In the genomic region with DNA sequence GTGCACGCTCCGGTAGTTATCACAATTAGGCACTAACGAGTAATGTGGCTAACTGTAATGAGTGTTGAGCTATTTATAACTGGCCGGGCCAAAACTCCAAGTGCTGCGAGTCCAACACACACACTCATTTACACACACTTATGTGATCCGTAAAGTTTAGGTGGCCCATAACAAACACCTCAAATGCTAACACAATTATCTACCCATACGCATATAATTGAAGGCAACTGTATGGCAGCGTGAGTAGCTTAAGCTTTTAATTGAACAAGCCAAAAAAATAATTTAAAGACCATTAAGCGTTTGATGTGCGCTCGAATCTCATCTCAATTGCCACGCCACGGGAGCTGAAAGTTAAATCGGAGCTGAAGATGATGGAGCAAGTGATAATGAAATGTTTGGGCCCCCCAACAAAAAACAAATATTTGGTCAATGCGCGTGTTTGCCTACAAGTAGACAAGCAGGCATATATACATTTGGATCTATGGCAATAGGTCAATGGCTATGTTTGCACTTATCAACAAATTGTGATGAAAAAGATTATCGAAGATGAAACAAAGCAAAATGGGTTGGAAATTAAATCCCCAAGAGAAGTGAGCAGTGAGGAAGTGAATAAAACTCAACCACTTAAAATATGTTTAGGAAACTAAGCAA, we compare ENCODE assay signal across 2 fruit fly cellular contexts.
TF ChIP-seq lines count a peak whose summit lies in the region.

Gene Cpr65Av, minus strand, starts transcription at position 51 of the 651 bp plus-strand sequence.

- no peak for TF ChIP-seq CTCF in whole organism, embryonic (GFP tag; optimal IDR thresholded peaks at IDR 0.05; lab: Kevin White, UChicago)

TF ChIP-seq in whole organism, embryonic, 481 proteins besides CTCF, POLR2A, EP300 and RAD21 (continues in another document):
- TF ChIP-seq org-1 (GFP tag; optimal IDR thresholded peaks at IDR 0.05; lab: Kevin White, UChicago) = no peak
- peak; percentile 30 for TF ChIP-seq CG5180 (GFP tag; optimal IDR thresholded peaks at IDR 0.05; lab: Kevin White, UChicago)
- no peak for TF ChIP-seq CHES-1-like (GFP tag; optimal IDR thresholded peaks at IDR 0.05; lab: Kevin White, UChicago)
- no peak for TF ChIP-seq CG15479 (GFP tag; optimal IDR thresholded peaks at IDR 0.05; lab: Kevin White, UChicago)
- TF ChIP-seq CG10209 (GFP tag; optimal IDR thresholded peaks at IDR 0.05; lab: Kevin White, UChicago) = peak; percentile 10
- no peak for TF ChIP-seq scrt (GFP tag; optimal IDR thresholded peaks at IDR 0.05; lab: Kevin White, UChicago)
- no peak for TF ChIP-seq CG13296 (GFP tag; optimal IDR thresholded peaks at IDR 0.05; lab: Kevin White, UChicago)
- peak; percentile 5 for TF ChIP-seq BtbVII (GFP tag; optimal IDR thresholded peaks at IDR 0.05; lab: Kevin White, UChicago)
- no peak for TF ChIP-seq CG8359 (GFP tag; optimal IDR thresholded peaks at IDR 0.05; lab: Kevin White, UChicago; ENCODE audit: borderline replicate concordance)
- peak; percentile 25 for TF ChIP-seq lab (GFP tag; optimal IDR thresholded peaks at IDR 0.05; lab: Kevin White, UChicago)
- TF ChIP-seq CG13775 (GFP tag; optimal IDR thresholded peaks at IDR 0.05; lab: Kevin White, UChicago) = no peak
- no peak for TF ChIP-seq bowl (GFP tag; IDR thresholded peaks at IDR 0.05; lab: Robert Waterston, UW)
- no peak for TF ChIP-seq cato (GFP tag; optimal IDR thresholded peaks at IDR 0.05; lab: Kevin White, UChicago; ENCODE audit: borderline replicate concordance)
- 0 out of 2 replicates have a peak, but pooled peaks have one; percentile 20 for TF ChIP-seq onecut (GFP tag; IDR thresholded peaks at IDR 0.05; lab: Robert Waterston, UW)
- TF ChIP-seq CG2875 (GFP tag; optimal IDR thresholded peaks at IDR 0.05; lab: Kevin White, UChicago) = peak; percentile 37
- TF ChIP-seq MTF-1 (GFP tag; optimal IDR thresholded peaks at IDR 0.05; lab: Kevin White, UChicago; ENCODE audit: borderline replicate concordance) = peak; percentile 35
- TF ChIP-seq CG17359 (tag; optimal IDR thresholded peaks at IDR 0.05; lab: Kevin White, UChicago) = peak; percentile 40
- TF ChIP-seq CG3838 (GFP tag; optimal IDR thresholded peaks at IDR 0.05; lab: Kevin White, UChicago) = no peak
- TF ChIP-seq Trl (optimal IDR thresholded peaks at IDR 0.05; lab: Kevin White, UChicago) = no peak
- TF ChIP-seq Trl (GFP tag; optimal IDR thresholded peaks at IDR 0.05; lab: Kevin White, UChicago) = no peak
- TF ChIP-seq HLH3B (GFP tag; IDR thresholded peaks at IDR 0.05; lab: Robert Waterston, UW) = 0 out of 2 replicates have a peak, but pooled peaks have one; percentile 34
- peak in 1 of 2 experiments; percentile 13 for TF ChIP-seq chif (GFP tag; optimal IDR thresholded peaks at IDR 0.05; lab: Kevin White, UChicago)
- no peak for TF ChIP-seq CG18262 (tag; optimal IDR thresholded peaks at IDR 0.05; lab: Kevin White, UChicago)
- TF ChIP-seq CG12104 (GFP tag; optimal IDR thresholded peaks at IDR 0.05; lab: Kevin White, UChicago) = peak; percentile 14
- peak; percentile 2 for TF ChIP-seq CG17385 (GFP tag; optimal IDR thresholded peaks at IDR 0.05; lab: Kevin White, UChicago)
- peak; percentile 13 for TF ChIP-seq Blimp-1 (GFP tag; optimal IDR thresholded peaks at IDR 0.05; lab: Kevin White, UChicago)
- no peak for TF ChIP-seq CG14710 (tag; optimal IDR thresholded peaks at IDR 0.05; lab: Kevin White, UChicago)
- TF ChIP-seq hth (optimal IDR thresholded peaks at IDR 0.05; lab: Kevin White, UChicago) = no peak
- no peak for TF ChIP-seq pnt (GFP tag; optimal IDR thresholded peaks at IDR 0.05; lab: Kevin White, UChicago)
- TF ChIP-seq CG31365 (tag; optimal IDR thresholded peaks at IDR 0.05; lab: Kevin White, UChicago) = no peak
- TF ChIP-seq CG1603 (tag; optimal IDR thresholded peaks at IDR 0.05; lab: Kevin White, UChicago) = peak; percentile 48
- TF ChIP-seq twi (tag; optimal IDR thresholded peaks at IDR 0.05; lab: Kevin White, UChicago) = no peak
- TF ChIP-seq H15 (GFP tag; IDR thresholded peaks at IDR 0.05; lab: Robert Waterston, UW) = no peak
- peak; percentile 3 for TF ChIP-seq nau (GFP tag; optimal IDR thresholded peaks at IDR 0.05; lab: Kevin White, UChicago)
- TF ChIP-seq CG3407 (GFP tag; optimal IDR thresholded peaks at IDR 0.05; lab: Kevin White, UChicago) = peak; percentile 26
- no peak for TF ChIP-seq pb (GFP tag; optimal IDR thresholded peaks at IDR 0.05; lab: Kevin White, UChicago)
- no peak for TF ChIP-seq Dek (tag; optimal IDR thresholded peaks at IDR 0.05; lab: Kevin White, UChicago)
- peak; percentile 33 for TF ChIP-seq odd (GFP tag; optimal IDR thresholded peaks at IDR 0.05; lab: Kevin White, UChicago)
- peak; percentile 13 for TF ChIP-seq CG15696 (tag; optimal IDR thresholded peaks at IDR 0.05; lab: Kevin White, UChicago)
- TF ChIP-seq CG14014 (GFP tag; IDR thresholded peaks at IDR 0.05; lab: Robert Waterston, UW) = peak; percentile 34; the same call in 1 of the 2 replicates
- TF ChIP-seq ttk (GFP tag; IDR thresholded peaks at IDR 0.05; lab: Robert Waterston, UW) = no peak

TF ChIP-seq in whole organism, prepupa, 60 proteins besides CTCF, POLR2A, EP300 and RAD21:
- TF ChIP-seq fkh (GFP tag; optimal IDR thresholded peaks at IDR 0.05; lab: Kevin White, UChicago) = peak; percentile 56
- TF ChIP-seq Lpt (GFP tag; optimal IDR thresholded peaks at IDR 0.05; lab: Kevin White, UChicago) = no peak

Comparison
In these comparisons a context has a peak if more than half of its experiments do, and no peak if none do; other contexts are left out.
1. Of the 7 proteins assayed by ChIP-seq in both whole organism, embryonic and whole organism, prepupa: peak only in whole organism, embryonic: Blimp-1 and Sox102F; only in whole organism, prepupa: none; in both: none; in neither: 5.